Worm (Caenorhabditis elegans) whole organism, mixed stage, embryonic: ENCODE measurements around the gene cest-1.2.

Experiments used
- M03D4.4 ChIP-seq: sonication (generic microtip); optimal IDR thresholded peaks from 2 replicates; lab custom pipeline; 2017; ENCODE audit warnings: mild to moderate bottlenecking, missing genetic modification characterization, missing compliant biosample characterization
- ceh-43 ChIP-seq: fragments of 200-800 bp; sonication (Bioruptor generic); optimal IDR thresholded peaks from 2 replicates; lab custom pipeline; 2018; ENCODE audit warnings: mild to moderate bottlenecking, missing genetic modification characterization, moderate library complexity, missing compliant biosample characterization
- drap-1 ChIP-seq: fragments of 200-800 bp; sonication (Bioruptor generic); optimal IDR thresholded peaks from 3 replicates; lab custom pipeline; 2018; ENCODE audit warnings: mild to moderate bottlenecking, missing genetic modification characterization, missing compliant biosample characterization
- elt-1 ChIP-seq: sonication (generic microtip); optimal IDR thresholded peaks from 2 replicates; lab custom pipeline; 2017; ENCODE audit warnings: missing genetic modification characterization, mild to moderate bottlenecking, missing compliant biosample characterization, antibody characterized with exemption, moderate library complexity, borderline replicate concordance; ENCODE audit not compliant: insufficient read depth
- flh-1 ChIP-seq: fragments of 200-800 bp; sonication (Bioruptor generic); optimal IDR thresholded peaks from 2 replicates; lab custom pipeline; 2018; ENCODE audit warnings: mild to moderate bottlenecking, missing genetic modification characterization, moderate library complexity, missing compliant biosample characterization
- ham-2 ChIP-seq: fragments of 200-800 bp; sonication (Bioruptor generic); optimal IDR thresholded peaks from 2 replicates; lab custom pipeline; 2018; ENCODE audit warnings: mild to moderate bottlenecking, missing genetic modification characterization, missing compliant biosample characterization
- mep-1 ChIP-seq: fragments of 150-350 bp; optimal IDR thresholded peaks from 2 replicates; lab custom pipeline; 2017; ENCODE audit warnings: missing biosample characterization, missing genetic modification reagents, missing genetic modification characterization, inconsistent platforms
- mls-2 ChIP-seq: sonication (generic microtip); optimal IDR thresholded peaks from 2 replicates; lab custom pipeline; 2016; ENCODE audit warnings: mild to moderate bottlenecking, missing genetic modification characterization, moderate library complexity, missing compliant biosample characterization
- nhr-2 ChIP-seq: fragments of 150-350 bp; optimal IDR thresholded peaks from 2 replicates; lab custom pipeline; 2014; ENCODE audit warnings: missing biosample characterization, missing genetic modification characterization
- nhr-28 ChIP-seq: fragments of 150-350 bp; optimal IDR thresholded peaks from 2 replicates; lab custom pipeline; 2014; ENCODE audit warnings: missing biosample characterization, missing genetic modification characterization
- pha-4 ChIP-seq: fragments of 150-350 bp; optimal IDR thresholded peaks from 2 replicates; lab custom pipeline; 2018; ENCODE audit warnings: missing biosample characterization, missing genetic modification reagents, missing genetic modification characterization
- sem-2 ChIP-seq: fragments of 200-800 bp; sonication (Bioruptor generic); optimal IDR thresholded peaks from 2 replicates; lab custom pipeline; 2018; ENCODE audit warnings: mild to moderate bottlenecking, missing genetic modification characterization, missing compliant biosample characterization
- snpc-4 ChIP-seq: fragments of 150-350 bp; optimal IDR thresholded peaks from 2 replicates; lab custom pipeline; 2014; ENCODE audit warnings: missing biosample characterization, missing genetic modification characterization
- unc-120 ChIP-seq: sonication (generic microtip); optimal IDR thresholded peaks from 2 replicates; lab custom pipeline; 2017; ENCODE audit warnings: missing genetic modification characterization, missing compliant biosample characterization; ENCODE audit not compliant: poor library complexity, severe bottlenecking
- unc-39 ChIP-seq: fragments of 150-350 bp; optimal IDR thresholded peaks from 2 replicates; lab custom pipeline; 2014; ENCODE audit warnings: missing biosample characterization, missing genetic modification characterization
- ztf-11 ChIP-seq: fragments of 150-350 bp; optimal IDR thresholded peaks from 2 replicates; lab custom pipeline; 2014; ENCODE audit warnings: missing biosample characterization, missing genetic modification characterization

The cest-1.2 gene

ce11 chrV:14110042-14110441, 50.6 kb downstream of the cest-1.2 start, which contains the start of gene H39E23.2:
H39E23.2 (plus strand) TSS chrV:14110342.
- TF ChIP-seq nhr-2 (tag; lab: Kevin White, UChicago) = no peak
- TF ChIP-seq flh-1 (GFP tag; lab: Kevin White, UChicago) = no peak
- TF ChIP-seq ceh-43 = no peak
- no peak for TF ChIP-seq mls-2 (tag; lab: Kevin White, UChicago)
- no peak for TF ChIP-seq ztf-11 (tag; lab: Kevin White, UChicago)
- no peak for TF ChIP-seq drap-1 (GFP tag; lab: Kevin White, UChicago)
- no peak for TF ChIP-seq nhr-28 (tag; lab: Kevin White, UChicago)
- no peak for TF ChIP-seq snpc-4 (tag; lab: Kevin White, UChicago)
- TF ChIP-seq elt-1 = no peak
- no peak for TF ChIP-seq pha-4 (tag; lab: Kevin White, UChicago)
- no peak for TF ChIP-seq mep-1 (tag; lab: Kevin White, UChicago)
- TF ChIP-seq sem-2 (GFP tag; lab: Kevin White, UChicago) = no peak
- no peak for TF ChIP-seq M03D4.4 (tag; lab: Kevin White, UChicago)
- no peak for TF ChIP-seq unc-39 (tag; lab: Kevin White, UChicago)
- no peak for TF ChIP-seq ham-2 (GFP tag; lab: Kevin White, UChicago)
- TF ChIP-seq unc-120 (tag; lab: Kevin White, UChicago) = no peak
